Worm (Caenorhabditis elegans): ENCODE measurements around the gene phf-32.
A peak's percentile ranks its signal among the peaks of the same experiment; 100 is the strongest.

Gene phf-32

ce11 chrX:12343279-12343678 is 36.6 kb downstream of the phf-32 start, which contains the start of the genes nspc-9 and nspc-10:
TSS of gene nspc-9 (minus strand) at chrX:12343379.
TSS of gene nspc-10 (plus strand) at chrX:12343609.
- TF ChIP-seq mls-2 (tag; optimal IDR thresholded peaks at IDR 0.05) = no peak
- no peak for TF ChIP-seq pha-4 (tag; optimal IDR thresholded peaks at IDR 0.05)
- no peak for TF ChIP-seq mab-5 (tag; optimal IDR thresholded peaks at IDR 0.05)
- TF ChIP-seq ces-1 (GFP tag; optimal IDR thresholded peaks at IDR 0.05) = no peak
- TF ChIP-seq flh-1 (GFP tag; optimal IDR thresholded peaks at IDR 0.05) = no peak
- no peak for TF ChIP-seq lin-13 (tag; optimal IDR thresholded peaks at IDR 0.05)

DNA sequence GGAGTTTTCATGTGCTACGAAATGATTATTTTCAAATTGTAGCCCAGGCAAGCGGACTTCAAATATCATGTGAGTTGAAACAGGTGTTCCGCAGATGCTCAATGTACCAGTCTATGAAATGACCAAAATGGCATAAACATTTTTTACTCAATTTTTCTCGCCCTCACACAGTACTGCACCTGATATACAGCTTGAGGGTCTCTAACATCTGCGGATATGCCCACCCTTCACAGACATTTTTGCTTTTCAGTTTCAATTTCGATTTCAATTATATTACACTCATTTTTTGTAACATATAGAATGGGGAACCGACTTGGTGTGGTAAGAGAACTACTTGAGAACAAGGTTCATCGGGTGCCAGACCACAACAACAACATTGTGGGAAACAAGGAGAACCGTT is 40.1 kb downstream of the phf-32 start, which contains the start of gene F42F12.11:
TSS of gene F42F12.11 (plus strand) at position 301 of the 400 bp plus-strand sequence.
- TF ChIP-seq blmp-1 (tag; optimal IDR thresholded peaks at IDR 0.05) (no peak), nhr-12 (tag; optimal IDR thresholded peaks at IDR 0.05) (no peak), mep-1 (tag; optimal IDR thresholded peaks at IDR 0.05) (no peak), unc-120 (tag; optimal IDR thresholded peaks at IDR 0.05; ENCODE audit: poor library complexity, severe bottlenecking) (no peak)

DNA sequence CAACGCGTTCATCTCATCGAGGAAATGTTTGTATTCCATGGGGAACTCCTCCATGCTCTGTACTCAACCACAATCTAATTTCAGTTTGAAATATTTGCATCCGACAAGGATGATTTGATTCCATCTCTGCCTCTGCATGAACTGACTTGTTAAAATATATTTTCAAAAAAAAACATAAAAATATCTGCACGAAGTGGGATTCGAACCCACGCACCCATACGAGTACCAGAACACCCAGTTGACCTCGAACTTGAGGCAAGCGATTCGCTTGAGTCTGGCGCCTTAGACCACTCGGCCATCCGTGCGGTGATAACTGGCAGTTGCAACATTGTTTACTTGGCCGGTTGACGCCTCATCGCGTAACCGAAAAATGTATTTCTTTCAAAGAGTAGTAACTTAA is 41.2 kb downstream of the phf-32 start:
- peak; percentile 23 for TF ChIP-seq unc-120 (tag; optimal IDR thresholded peaks at IDR 0.05; ENCODE audit: poor library complexity, severe bottlenecking)
- peak; percentile 39 for TF ChIP-seq M03D4.4 (tag; optimal IDR thresholded peaks at IDR 0.05)
- no peak for TF ChIP-seq mab-5 (tag; optimal IDR thresholded peaks at IDR 0.05)
- TF ChIP-seq drap-1 (GFP tag; optimal IDR thresholded peaks at IDR 0.05) = peak; percentile 13

DNA sequence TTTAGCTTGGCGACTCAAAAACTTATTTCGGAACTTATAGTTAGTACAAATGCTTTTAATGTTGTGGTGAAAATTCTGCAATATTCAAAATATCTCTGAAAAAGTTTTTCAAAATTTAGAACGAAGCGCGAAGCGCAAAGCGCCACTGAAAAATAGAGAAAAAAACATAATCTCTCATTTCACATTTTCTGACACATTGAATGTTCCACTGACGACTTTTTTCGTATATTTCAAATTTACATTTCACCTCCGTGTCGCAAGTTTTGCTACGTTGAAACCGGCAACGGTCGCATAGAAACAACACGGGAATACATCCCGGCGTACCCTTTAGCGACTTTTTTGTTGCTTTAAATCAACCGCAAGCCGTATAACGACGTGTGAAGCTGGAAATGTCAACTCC is 41.7 kb downstream of the phf-32 start, which contains the start of gene F42F12.14:
TSS of gene F42F12.14 (plus strand) at position 301 of the 400 bp plus-strand sequence.
- TF ChIP-seq unc-120 (tag; optimal IDR thresholded peaks at IDR 0.05; ENCODE audit: poor library complexity, severe bottlenecking) = no peak
- TF ChIP-seq flh-1 (GFP tag; optimal IDR thresholded peaks at IDR 0.05) = no peak
- TF ChIP-seq nhr-2 (tag; optimal IDR thresholded peaks at IDR 0.05) = no peak
- no peak for TF ChIP-seq sptf-1 (tag; optimal IDR thresholded peaks at IDR 0.05)
- TF ChIP-seq lin-13 (tag; optimal IDR thresholded peaks at IDR 0.05) = no peak
- no peak for TF ChIP-seq elt-1 (tag; optimal IDR thresholded peaks at IDR 0.05; ENCODE audit: borderline replicate concordance, insufficient read depth)
- TF ChIP-seq cnd-1 (tag; optimal IDR thresholded peaks at IDR 0.05) = no peak
- no peak for TF ChIP-seq nhr-76 (tag; optimal IDR thresholded peaks at IDR 0.05)
- TF ChIP-seq nhr-237 (tag; optimal IDR thresholded peaks at IDR 0.05) = no peak
- no peak for TF ChIP-seq mep-1 (tag; optimal IDR thresholded peaks at IDR 0.05)
- TF ChIP-seq snpc-4 (tag; optimal IDR thresholded peaks at IDR 0.05) = no peak
- TF ChIP-seq hlh-1 (tag; optimal IDR thresholded peaks at IDR 0.05) = no peak

ce11 chrX:12350207-12350606 is 43.5 kb downstream of the phf-32 start, which contains the start of gene F42F12.3:
TSS of gene F42F12.3 (plus strand) at chrX:12350578.
- TF ChIP-seq pha-4 (tag; optimal IDR thresholded peaks at IDR 0.05) = peak; percentile 3
- no peak for TF ChIP-seq snpc-4 (tag; optimal IDR thresholded peaks at IDR 0.05)
- no peak for TF ChIP-seq flh-1 (GFP tag; optimal IDR thresholded peaks at IDR 0.05)
- no peak for TF ChIP-seq ceh-39 (tag; optimal IDR thresholded peaks at IDR 0.05)

- TF ChIP-seq unc-62 (GFP tag; optimal IDR thresholded peaks at IDR 0.05) = no peak
- no peak for TF ChIP-seq blmp-1 (tag; optimal IDR thresholded peaks at IDR 0.05)
- TF ChIP-seq ceh-83 (GFP tag; optimal IDR thresholded peaks at IDR 0.05) = no peak
- TF ChIP-seq pha-4 (tag; optimal IDR thresholded peaks at IDR 0.05) = no peak
- no peak for TF ChIP-seq ztf-11 (tag; optimal IDR thresholded peaks at IDR 0.05)
- no peak for TF ChIP-seq sptf-1 (tag; optimal IDR thresholded peaks at IDR 0.05)
- no peak for TF ChIP-seq elt-1 (tag; optimal IDR thresholded peaks at IDR 0.05; ENCODE audit: borderline replicate concordance, insufficient read depth)
- TF ChIP-seq cnd-1 (tag; optimal IDR thresholded peaks at IDR 0.05) = no peak
- no peak for TF ChIP-seq ces-1 (GFP tag; optimal IDR thresholded peaks at IDR 0.05)
- no peak for TF ChIP-seq mls-2 (tag; optimal IDR thresholded peaks at IDR 0.05)
- no peak for TF ChIP-seq flh-1 (GFP tag; optimal IDR thresholded peaks at IDR 0.05)
- TF ChIP-seq unc-39 (tag; optimal IDR thresholded peaks at IDR 0.05) = no peak
- no peak for TF ChIP-seq nhr-28 (tag; optimal IDR thresholded peaks at IDR 0.05)
- no peak for TF ChIP-seq nhr-12 (tag; optimal IDR thresholded peaks at IDR 0.05)
- no peak for TF ChIP-seq mab-5 (tag; optimal IDR thresholded peaks at IDR 0.05)
- no peak for TF ChIP-seq zip-8 (tag; optimal IDR thresholded peaks at IDR 0.05)
- TF ChIP-seq sem-2 (GFP tag; optimal IDR thresholded peaks at IDR 0.05) = no peak
- no peak for TF ChIP-seq M03D4.4 (tag; optimal IDR thresholded peaks at IDR 0.05)
- no peak for TF ChIP-seq ham-2 (GFP tag; optimal IDR thresholded peaks at IDR 0.05)
These were observed 46.2 kb downstream of the phf-32 start, which contains the start of gene F42F12.4 for ce11 chrX:12352872-12353271. TSS of gene F42F12.4 (minus strand) at chrX:12352947.
